Worm (Caenorhabditis elegans) whole organism, L2 larva: ENCODE results near the gene lido-5.

Experiments used
- F13H6.1 ChIP-seq: sonication (generic microtip); optimal IDR thresholded peaks from 2 replicates; lab custom pipeline; 2016; ENCODE audit warnings: missing genetic modification characterization, missing compliant biosample characterization
- R02D3.7 ChIP-seq: fragments of 150-350 bp; optimal IDR thresholded peaks from 2 replicates; lab custom pipeline; 2014; ENCODE audit warnings: missing biosample characterization, missing genetic modification characterization
- Y55F3AM.14 ChIP-seq: fragments of 200-800 bp; sonication (Bioruptor generic); optimal IDR thresholded peaks from 2 replicates; lab custom pipeline; 2018; ENCODE audit warnings: mild to moderate bottlenecking, missing genetic modification characterization, missing compliant biosample characterization
- ZK546.5 ChIP-seq: sonication (generic microtip); optimal IDR thresholded peaks from 2 replicates; lab custom pipeline; 2017; ENCODE audit warnings: missing biosample characterization, missing genetic modification characterization
- aly-2 ChIP-seq: fragments of 150-350 bp; optimal IDR thresholded peaks from 2 replicates; lab custom pipeline; 2014; ENCODE audit warnings: missing biosample characterization, missing genetic modification characterization
- blmp-1 ChIP-seq: sonication (generic microtip); optimal IDR thresholded peaks from 2 replicates; lab custom pipeline; 2017; ENCODE audit warnings: missing genetic modification characterization, mild to moderate bottlenecking, missing compliant biosample characterization, antibody characterized with exemption, moderate library complexity; ENCODE audit not compliant: insufficient read depth
- ceh-16 ChIP-seq: fragments of 150-350 bp; optimal IDR thresholded peaks from 2 replicates; lab custom pipeline; 2014; ENCODE audit warnings: missing biosample characterization, missing genetic modification characterization
- ceh-82 ChIP-seq: fragments of 150-350 bp; optimal IDR thresholded peaks from 2 replicates; lab custom pipeline; 2014; ENCODE audit warnings: missing biosample characterization, missing genetic modification characterization
- crh-2 ChIP-seq: sonication (generic microtip); optimal IDR thresholded peaks from 2 replicates; lab custom pipeline; 2017; ENCODE audit warnings: missing biosample characterization, missing genetic modification characterization
- dmd-4 ChIP-seq: sonication (generic microtip); optimal IDR thresholded peaks from 2 replicates; lab custom pipeline; 2017; ENCODE audit warnings: missing biosample characterization, missing genetic modification characterization
- egl-27 ChIP-seq: sonication (generic microtip); optimal IDR thresholded peaks from 3 replicates; lab custom pipeline; 2017; ENCODE audit warnings: missing biosample characterization, missing genetic modification reagents, missing genetic modification characterization
- elt-3 ChIP-seq: sonication (generic microtip); optimal IDR thresholded peaks from 2 replicates; lab custom pipeline; 2017; ENCODE audit warnings: missing biosample characterization, missing genetic modification characterization
- fos-1 ChIP-seq: fragments of 150-350 bp; optimal IDR thresholded peaks from 2 replicates; lab custom pipeline; 2014; ENCODE audit warnings: missing biosample characterization, missing genetic modification characterization
- gmeb-1 ChIP-seq: fragments of 150-350 bp; optimal IDR thresholded peaks from 2 replicates; lab custom pipeline; 2014; ENCODE audit warnings: missing biosample characterization, missing genetic modification characterization
- lin-11 ChIP-seq: fragments of 150-350 bp; sonication (generic microtip); optimal IDR thresholded peaks from 2 replicates; lab custom pipeline; 2014; ENCODE audit warnings: missing biosample characterization, missing genetic modification characterization, inconsistent platforms, mixed read lengths
- lin-13 ChIP-seq: fragments of 150-350 bp; optimal IDR thresholded peaks from 2 replicates; lab custom pipeline; 2014; ENCODE audit warnings: missing biosample characterization, missing genetic modification reagents, missing genetic modification characterization
- lin-39 ChIP-seq: fragments of 150-350 bp; optimal IDR thresholded peaks from 2 replicates; lab custom pipeline; 2014; ENCODE audit warnings: missing biosample characterization, missing genetic modification reagents, missing genetic modification characterization
- lsy-2 ChIP-seq, 2 experiments: fragments of 150-350 bp in 1 of 2; sonication (generic microtip) in 1 of 2; optimal IDR thresholded peaks; 2 replicates each; lab custom pipeline; 2014 to 2017; ENCODE audit warnings: missing biosample characterization in 2 of 2, missing genetic modification characterization in 2 of 2
- mab-5 ChIP-seq: fragments of 150-350 bp; optimal IDR thresholded peaks from 2 replicates; lab custom pipeline; 2014; ENCODE audit warnings: missing biosample characterization, missing genetic modification characterization
- mbf-1 ChIP-seq: sonication (generic microtip); optimal IDR thresholded peaks from 2 replicates; lab custom pipeline; 2017; ENCODE audit warnings: missing biosample characterization, missing genetic modification characterization
- nhr-11 ChIP-seq: fragments of 150-350 bp; optimal IDR thresholded peaks from 2 replicates; lab custom pipeline; 2014; ENCODE audit warnings: missing biosample characterization, missing genetic modification characterization
- nhr-12 ChIP-seq: fragments of 150-350 bp; optimal IDR thresholded peaks from 2 replicates; lab custom pipeline; 2014; ENCODE audit warnings: missing biosample characterization, missing genetic modification characterization
- nhr-129 ChIP-seq: fragments of 150-350 bp; optimal IDR thresholded peaks from 2 replicates; lab custom pipeline; 2014; ENCODE audit warnings: missing biosample characterization, missing genetic modification characterization
- nhr-21 ChIP-seq: fragments of 150-350 bp; optimal IDR thresholded peaks from 2 replicates; lab custom pipeline; 2014; ENCODE audit warnings: missing biosample characterization, missing genetic modification characterization
- nhr-23 ChIP-seq: fragments of 150-350 bp; optimal IDR thresholded peaks from 2 replicates; lab custom pipeline; 2014; ENCODE audit warnings: missing biosample characterization, missing genetic modification reagents, missing genetic modification characterization
- nhr-237 ChIP-seq: fragments of 150-350 bp; optimal IDR thresholded peaks from 2 replicates; lab custom pipeline; 2014; ENCODE audit warnings: missing biosample characterization, missing genetic modification characterization
- nhr-6 ChIP-seq: fragments of 150-350 bp; optimal IDR thresholded peaks from 2 replicates; lab custom pipeline; 2014; ENCODE audit warnings: missing biosample characterization, missing genetic modification characterization
- nhr-77 ChIP-seq: fragments of 150-350 bp; optimal IDR thresholded peaks from 2 replicates; lab custom pipeline; 2014; ENCODE audit warnings: missing biosample characterization, missing genetic modification characterization
- peb-1 ChIP-seq: fragments of 150-350 bp; optimal IDR thresholded peaks from 2 replicates; lab custom pipeline; 2014; ENCODE audit warnings: missing biosample characterization, missing genetic modification characterization
- skn-1 ChIP-seq: sonication (generic microtip); optimal IDR thresholded peaks from 2 replicates; lab custom pipeline; 2017; ENCODE audit warnings: missing biosample characterization, missing genetic modification characterization
- sma-3 ChIP-seq: sonication (generic microtip); optimal IDR thresholded peaks from 2 replicates; lab custom pipeline; 2016; ENCODE audit warnings: missing genetic modification reagents, missing genetic modification characterization, missing compliant biosample characterization
- sma-9 ChIP-seq, 2 experiments: fragments of 150-350 bp in 1 of 2; sonication (generic microtip) in 1 of 2; optimal IDR thresholded peaks; 2 replicates each; lab custom pipeline; 2014 to 2016; ENCODE audit warnings: missing genetic modification characterization in 2 of 2, mild to moderate bottlenecking in 1 of 2, missing biosample characterization in 1 of 2, missing compliant biosample characterization in 1 of 2, missing genetic modification reagents in 1 of 2, moderate library complexity in 1 of 2
- snpc-4 ChIP-seq: fragments of 150-350 bp; optimal IDR thresholded peaks from 2 replicates; lab custom pipeline; 2014; ENCODE audit warnings: missing biosample characterization, missing genetic modification characterization
- unc-39 ChIP-seq: fragments of 150-350 bp; optimal IDR thresholded peaks from 2 replicates; lab custom pipeline; 2014; ENCODE audit warnings: missing biosample characterization, missing genetic modification characterization
- unc-62 ChIP-seq: fragments of 150-350 bp; optimal IDR thresholded peaks from 2 replicates; lab custom pipeline; 2014; ENCODE audit warnings: missing biosample characterization, missing genetic modification reagents, missing genetic modification characterization
- zag-1 ChIP-seq: fragments of 150-350 bp; optimal IDR thresholded peaks from 2 replicates; lab custom pipeline; 2014; ENCODE audit warnings: missing biosample characterization, missing genetic modification characterization
- ztf-1 ChIP-seq: fragments of 200-800 bp; sonication (Bioruptor generic); conservative IDR thresholded peaks from 2 replicates; pipeline ENCODE4 v1.3.6; 2022; ENCODE audit warnings: missing genetic modification characterization, missing compliant biosample characterization
- ztf-11 ChIP-seq: sonication (generic microtip); optimal IDR thresholded peaks from 2 replicates; lab custom pipeline; 2017; ENCODE audit warnings: missing biosample characterization, missing genetic modification characterization
- ztf-4 ChIP-seq: fragments of 150-350 bp; optimal IDR thresholded peaks from 2 replicates; lab custom pipeline; 2014; ENCODE audit warnings: missing biosample characterization, missing genetic modification characterization

lido-5 gene

DNA sequence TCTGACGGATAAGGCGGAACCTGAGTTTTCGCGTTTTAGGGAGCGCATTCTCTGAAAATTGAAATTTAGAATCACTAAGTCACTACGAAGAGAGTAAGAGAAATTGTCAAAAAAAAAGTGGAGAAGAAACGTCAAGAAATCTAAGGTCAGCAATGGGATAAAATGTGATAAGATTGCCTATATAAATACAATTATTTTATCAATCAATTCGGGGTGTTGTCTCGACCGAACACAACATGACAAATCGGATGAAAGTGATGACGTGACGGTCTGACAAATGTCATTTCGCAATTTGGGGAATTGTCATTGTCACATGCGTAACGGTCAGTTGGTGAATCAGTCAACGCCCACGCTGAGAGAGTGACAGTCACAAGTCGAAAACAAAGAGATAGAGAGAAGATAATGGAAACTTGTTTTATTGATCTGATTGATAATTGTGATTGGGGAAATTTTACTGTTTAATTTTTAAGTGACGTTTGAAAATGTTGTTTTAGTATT lies 27.7 kb upstream of the lido-5 start, which contains the start of gene cnp-3:
Gene cnp-3 (minus strand): TSS at position 51 of the 498 bp plus-strand sequence.
- no peak for TF ChIP-seq R02D3.7 (tag; lab: Kevin White, UChicago)
- no peak for TF ChIP-seq ztf-1 (GFP tag; lab: Robert Waterston, UW)
- TF ChIP-seq ztf-11, result no peak
- no peak for TF ChIP-seq nhr-11 (tag; lab: Kevin White, UChicago)
- TF ChIP-seq blmp-1 (tag; lab: Kevin White, UChicago), result peak; percentile 44
- peak; percentile 77 for TF ChIP-seq nhr-21 (tag; lab: Kevin White, UChicago)
- TF ChIP-seq fos-1 (tag; lab: Kevin White, UChicago), result peak; percentile 63
- no peak for TF ChIP-seq lin-11 (tag; lab: Kevin White, UChicago)
- TF ChIP-seq ceh-82 (tag; lab: Kevin White, UChicago), result no peak
- TF ChIP-seq unc-62, result no peak
- no peak for TF ChIP-seq lin-13
- no peak for TF ChIP-seq lsy-2 (tag; optimal IDR thresholded peaks at IDR 0.05; lab: Kevin White, UChicago)
- TF ChIP-seq ZK546.5 (tag; lab: Kevin White, UChicago), result no peak
- no peak for TF ChIP-seq nhr-23 (tag; lab: Kevin White, UChicago)
- no peak for TF ChIP-seq nhr-237 (tag; lab: Kevin White, UChicago)
- TF ChIP-seq mbf-1 (tag; lab: Kevin White, UChicago), result no peak
- peak; percentile 41 for TF ChIP-seq crh-2 (tag; lab: Kevin White, UChicago)
- no peak for TF ChIP-seq nhr-6
- no peak for TF ChIP-seq Y55F3AM.14 (GFP tag; lab: Kevin White, UChicago)
- no peak for TF ChIP-seq mab-5 (tag; lab: Kevin White, UChicago)
- peak; percentile 1 for TF ChIP-seq nhr-129 (tag; lab: Kevin White, UChicago)
- no peak for TF ChIP-seq F13H6.1
- TF ChIP-seq aly-2 (tag; lab: Kevin White, UChicago), result no peak
- no peak for TF ChIP-seq elt-3
- no peak for TF ChIP-seq lin-39
- TF ChIP-seq skn-1 (tag; lab: Kevin White, UChicago), result peak; percentile 32
- no peak for TF ChIP-seq sma-9 (GFP tag; optimal IDR thresholded peaks at IDR 0.05; lab: Kevin White, UChicago)
- TF ChIP-seq sma-9 (tag; optimal IDR thresholded peaks at IDR 0.05; lab: Kevin White, UChicago), result no peak
- no peak for TF ChIP-seq zag-1
- TF ChIP-seq ceh-16 (tag; lab: Kevin White, UChicago), result no peak
- TF ChIP-seq gmeb-1 (tag; lab: Kevin White, UChicago), result peak; percentile 26
- TF ChIP-seq sma-3 (GFP tag; lab: Kevin White, UChicago), result peak; percentile 80

DNA sequence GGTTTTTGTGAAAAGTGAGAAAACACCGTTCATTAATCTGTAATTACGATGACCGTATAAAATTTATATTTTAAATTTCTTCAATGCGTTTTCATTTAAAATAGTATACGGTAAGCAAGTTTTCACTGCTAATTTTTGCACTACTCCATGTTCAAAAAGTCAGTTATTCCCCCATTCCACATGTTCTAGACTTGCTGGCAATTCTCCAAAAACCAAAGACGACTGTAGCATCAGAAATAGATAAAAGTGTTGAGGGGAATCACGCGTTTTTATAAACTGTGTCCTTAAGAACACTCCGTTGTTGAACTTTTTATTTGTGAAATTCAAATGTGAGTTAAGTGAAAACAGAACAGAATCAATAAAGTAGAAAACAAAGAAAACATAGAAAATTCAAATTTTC lies 25.2 kb upstream of the lido-5 start:
- TF ChIP-seq skn-1 (tag; lab: Kevin White, UChicago) (no peak), unc-39 (tag; lab: Kevin White, UChicago) (no peak), peb-1 (tag; lab: Kevin White, UChicago) (no peak), blmp-1 (tag; lab: Kevin White, UChicago) (no peak), lsy-2 (tag; optimal IDR thresholded peaks at IDR 0.05; lab: Kevin White, UChicago) (no peak), nhr-129 (tag; lab: Kevin White, UChicago) (peak; percentile 30), sma-9 (GFP tag; optimal IDR thresholded peaks at IDR 0.05; lab: Kevin White, UChicago) (peak; percentile 20), sma-9 (tag; optimal IDR thresholded peaks at IDR 0.05; lab: Kevin White, UChicago) (no peak), crh-2 (tag; lab: Kevin White, UChicago) (peak; percentile 53)

DNA sequence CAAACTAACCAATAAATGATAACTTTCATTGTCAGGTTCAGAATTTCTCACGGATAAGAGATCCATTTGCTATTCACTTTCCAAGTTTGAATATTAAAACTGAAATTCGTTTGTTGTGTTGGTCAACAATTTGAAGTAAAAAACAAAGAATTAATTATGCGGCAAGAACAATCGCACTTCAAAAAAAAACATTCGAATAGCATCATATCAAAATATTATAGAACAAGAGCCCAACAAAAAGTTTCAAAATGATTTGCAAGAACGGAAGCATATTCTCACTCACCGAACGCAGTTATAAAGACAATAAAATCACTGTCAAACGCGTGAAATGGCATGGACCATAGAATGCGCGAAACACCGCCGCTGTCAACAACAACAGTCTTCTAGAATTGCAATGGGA lies 24.0 kb upstream of the lido-5 start, which contains the start of gene K09E3.7:
Gene K09E3.7 (minus strand): TSS at position 101 of the 400 bp plus-strand sequence.
- no peak for TF ChIP-seq sma-9 (GFP tag; optimal IDR thresholded peaks at IDR 0.05; lab: Kevin White, UChicago)
- no peak for TF ChIP-seq sma-9 (tag; optimal IDR thresholded peaks at IDR 0.05; lab: Kevin White, UChicago)
- no peak for TF ChIP-seq nhr-129 (tag; lab: Kevin White, UChicago)
- TF ChIP-seq ZK546.5 (tag; lab: Kevin White, UChicago), result no peak
- TF ChIP-seq nhr-12 (tag; lab: Kevin White, UChicago), result no peak
- TF ChIP-seq unc-39 (tag; lab: Kevin White, UChicago), result no peak
- no peak for TF ChIP-seq ztf-4 (tag; lab: Kevin White, UChicago)
- TF ChIP-seq Y55F3AM.14 (GFP tag; lab: Kevin White, UChicago), result no peak
- TF ChIP-seq egl-27 (tag; lab: Kevin White, UChicago), result no peak
- TF ChIP-seq skn-1 (tag; lab: Kevin White, UChicago), result no peak
- TF ChIP-seq dmd-4 (tag; lab: Kevin White, UChicago), result no peak
- TF ChIP-seq mbf-1 (tag; lab: Kevin White, UChicago), result no peak
- no peak for TF ChIP-seq nhr-77
- no peak for TF ChIP-seq lin-39
- no peak for TF ChIP-seq ztf-11
- no peak for TF ChIP-seq R02D3.7 (tag; lab: Kevin White, UChicago)
- no peak for TF ChIP-seq snpc-4 (tag; lab: Kevin White, UChicago)
